Fruit fly (Drosophila melanogaster): ENCODE data around the gene CG17801.

DNA sequence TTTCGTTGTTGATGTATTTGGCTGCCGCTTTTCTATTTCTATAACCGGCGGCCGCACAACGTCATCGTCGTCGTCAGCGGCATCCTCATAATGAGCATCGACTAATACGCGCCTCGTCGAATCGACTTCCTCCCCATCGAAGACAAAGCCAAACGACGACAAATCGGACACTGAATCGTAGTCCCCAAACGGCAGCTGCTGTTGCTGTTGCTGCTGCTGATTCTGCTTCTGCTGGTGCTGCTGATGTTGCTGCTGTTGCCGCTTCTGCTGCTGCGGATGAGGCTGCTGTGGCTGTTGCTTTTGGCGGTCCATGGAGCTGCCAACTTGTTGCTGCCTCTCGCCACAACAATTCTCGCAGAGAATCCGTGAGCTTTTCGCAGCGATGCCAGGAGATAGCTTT lies 23.7 kb downstream of the CG17801 start:
- TF ChIP-seq CG13204 (GFP tag; optimal IDR thresholded peaks at IDR 0.05) (no peak), CG4496 (GFP tag; IDR thresholded peaks at IDR 0.05) (peak; percentile 27; the same call in 1 of the 3 replicates), EcR (GFP tag; optimal IDR thresholded peaks at IDR 0.05) (no peak), CG15710 (tag; optimal IDR thresholded peaks at IDR 0.05) (no peak), CG8159 (tag; optimal IDR thresholded peaks at IDR 0.05) (no peak), Ets98B (GFP tag; IDR thresholded peaks at IDR 0.05) (peak; percentile 74), CG12605 (GFP tag; IDR thresholded peaks at IDR 0.05) (no peak), rn (GFP tag; IDR thresholded peaks at IDR 0.05) (no peak), fd96Ca (GFP tag; IDR thresholded peaks at IDR 0.05) (peak; percentile 51; the same call in 2 of the 3 replicates), Pif1B (GFP tag; optimal IDR thresholded peaks at IDR 0.05) (no peak), CG17806 (tag; optimal IDR thresholded peaks at IDR 0.05) (no peak), Snoo (tag; optimal IDR thresholded peaks at IDR 0.05) (no peak)

Data from whole organism, pupa.